Fruit fly (Drosophila melanogaster): Measurements from ENCODE around the gene CG5412.

- TF ChIP-seq h (optimal IDR thresholded peaks at IDR 0.05) (no peak), psq (optimal IDR thresholded peaks at IDR 0.05) (no peak)
Observed at dm6 chr3R:20592517-20593462, 15.9 kb downstream of the CG5412 start, which contains the start of the genes Pus1 and bon.
